Fruit fly (Drosophila melanogaster) whole organism, prepupa: Measurements from ENCODE around the gene Galphai.

Experiments
- CG1621 ChIP-seq: fragments of 200-800 bp; sonication (Bioruptor generic); optimal IDR thresholded peaks from 3 replicates; lab custom pipeline; 2018; ENCODE audit warnings: missing biosample characterization, mild to moderate bottlenecking, missing genetic modification characterization
- CG32006 ChIP-seq: fragments of 200-800 bp; sonication (Bioruptor generic); optimal IDR thresholded peaks from 3 replicates; lab custom pipeline; 2017; ENCODE audit warnings: missing biosample characterization, mild to moderate bottlenecking, missing genetic modification characterization
- CG6163 ChIP-seq: fragments of 200-800 bp; sonication (Bioruptor generic); IDR thresholded peaks from 3 replicates; pipeline ENCODE4 v1.3.6; 2022; ENCODE audit warnings: missing biosample characterization, missing genetic modification characterization
- CG6792 ChIP-seq: fragments of 200-800 bp; sonication (Bioruptor generic); optimal IDR thresholded peaks from 3 replicates; lab custom pipeline; 2016; ENCODE audit warnings: missing biosample characterization, missing genetic modification characterization
- OdsH ChIP-seq: fragments of 200-800 bp; sonication (Bioruptor generic); optimal IDR thresholded peaks from 3 replicates; lab custom pipeline; 2016; ENCODE audit warnings: missing biosample characterization, missing genetic modification characterization
- Sox102F ChIP-seq: fragments of 200-800 bp; sonication (Bioruptor generic); optimal IDR thresholded peaks from 2 replicates; lab custom pipeline; 2016; ENCODE audit warnings: missing biosample characterization, mild to moderate bottlenecking, missing genetic modification characterization
- acj6 ChIP-seq: fragments of 200-800 bp; sonication (Bioruptor generic); optimal IDR thresholded peaks from 3 replicates; lab custom pipeline; 2016; ENCODE audit warnings: missing biosample characterization, missing genetic modification characterization
- eg ChIP-seq: fragments of 200-800 bp; sonication (Bioruptor generic); IDR thresholded peaks from 3 replicates; pipeline ENCODE4 v1.3.6; 2022; ENCODE audit warnings: missing biosample characterization, missing genetic modification characterization

DNA sequence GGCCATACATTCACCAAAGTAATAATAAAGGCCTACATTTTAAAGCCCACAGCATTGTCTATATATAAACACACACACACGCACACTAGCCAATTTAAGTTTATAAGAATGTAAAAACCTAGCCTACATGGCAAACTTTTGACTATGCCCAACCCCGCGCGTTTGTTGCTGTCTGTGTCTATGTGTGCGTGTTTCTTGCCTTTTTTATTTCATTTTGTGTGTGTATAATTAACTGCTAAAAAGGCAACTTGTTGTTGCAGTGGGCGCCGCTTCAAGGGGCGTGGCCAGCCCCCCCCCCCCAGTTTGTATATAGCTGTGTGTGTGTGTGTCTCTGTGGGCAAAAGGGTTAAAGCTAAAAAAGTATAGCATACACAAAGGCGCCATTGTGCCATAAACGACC is 34.5 kb downstream of the Galphai start:
- no peak for TF ChIP-seq CG6792 (GFP tag; lab: Kevin White, UChicago)
- TF ChIP-seq CG1621 (tag; lab: Kevin White, UChicago) = no peak
- no peak for TF ChIP-seq eg (GFP tag; lab: Robert Waterston, UW)
- TF ChIP-seq CG6163 = no peak
- no peak for TF ChIP-seq Sox102F (GFP tag; lab: Kevin White, UChicago)
- TF ChIP-seq OdsH = no peak
- no peak for TF ChIP-seq CG32006 (GFP tag; lab: Kevin White, UChicago)
- no peak for TF ChIP-seq acj6 (GFP tag; lab: Kevin White, UChicago)
